Worm (Caenorhabditis elegans) whole organism, L2 larva: ENCODE measurements around the gene clec-161.

Experiments used
- R02D3.7 ChIP-seq: fragments of 150-350 bp; optimal IDR thresholded peaks from 2 replicates; lab custom pipeline; 2014; ENCODE audit warnings: missing biosample characterization, missing genetic modification characterization
- elt-1 ChIP-seq: fragments of 150-350 bp; optimal IDR thresholded peaks from 2 replicates; lab custom pipeline; 2014; ENCODE audit warnings: missing biosample characterization, missing genetic modification characterization
- elt-3 ChIP-seq: sonication (generic microtip); optimal IDR thresholded peaks from 2 replicates; lab custom pipeline; 2017; ENCODE audit warnings: missing biosample characterization, missing genetic modification characterization
- fos-1 ChIP-seq: fragments of 150-350 bp; optimal IDR thresholded peaks from 2 replicates; lab custom pipeline; 2014; ENCODE audit warnings: missing biosample characterization, missing genetic modification characterization
- lin-39 ChIP-seq: fragments of 150-350 bp; optimal IDR thresholded peaks from 2 replicates; lab custom pipeline; 2014; ENCODE audit warnings: missing biosample characterization, missing genetic modification reagents, missing genetic modification characterization
- mdl-1 ChIP-seq, 2 experiments: fragments of 150-350 bp in 1 of 2; sonication (generic microtip) in 1 of 2; optimal IDR thresholded peaks; 2 replicates each; lab custom pipeline; 2017; ENCODE audit warnings: missing biosample characterization in 2 of 2, missing genetic modification characterization in 2 of 2
- nhr-10 ChIP-seq: sonication (generic microtip); optimal IDR thresholded peaks from 2 replicates; lab custom pipeline; 2017; ENCODE audit warnings: missing biosample characterization, missing genetic modification characterization
- nhr-12 ChIP-seq: fragments of 150-350 bp; optimal IDR thresholded peaks from 2 replicates; lab custom pipeline; 2014; ENCODE audit warnings: missing biosample characterization, missing genetic modification characterization
- skn-1 ChIP-seq: sonication (generic microtip); optimal IDR thresholded peaks from 2 replicates; lab custom pipeline; 2017; ENCODE audit warnings: missing biosample characterization, missing genetic modification characterization
- unc-39 ChIP-seq: fragments of 150-350 bp; optimal IDR thresholded peaks from 2 replicates; lab custom pipeline; 2014; ENCODE audit warnings: missing biosample characterization, missing genetic modification characterization
- unc-62 ChIP-seq: fragments of 150-350 bp; optimal IDR thresholded peaks from 2 replicates; lab custom pipeline; 2014; ENCODE audit warnings: missing biosample characterization, missing genetic modification reagents, missing genetic modification characterization
- zag-1 ChIP-seq: fragments of 150-350 bp; optimal IDR thresholded peaks from 2 replicates; lab custom pipeline; 2014; ENCODE audit warnings: missing biosample characterization, missing genetic modification characterization

ce11 chrIII:9564410-9564809, 44.1 kb downstream of the clec-161 start, which contains the start of gene C48B4.10:
- no peak for TF ChIP-seq lin-39 (tag; lab: Kevin White, UChicago)
- no peak for TF ChIP-seq zag-1 (tag; lab: Kevin White, UChicago)
- no peak for TF ChIP-seq fos-1 (tag; lab: Kevin White, UChicago)
- TF ChIP-seq R02D3.7 (tag; lab: Kevin White, UChicago) = no peak
- TF ChIP-seq nhr-12 (tag; lab: Kevin White, UChicago) = no peak
- no peak for TF ChIP-seq unc-62 (GFP tag; lab: Kevin White, UChicago)
- no peak for TF ChIP-seq elt-3 (tag; lab: Kevin White, UChicago)
- no peak for TF ChIP-seq nhr-10
- TF ChIP-seq mdl-1 (tag; optimal IDR thresholded peaks at IDR 0.05; lab: Kevin White, UChicago) = no peak
- no peak for TF ChIP-seq elt-1
- TF ChIP-seq unc-39 (tag; lab: Kevin White, UChicago) = no peak
- TF ChIP-seq skn-1 = no peak
